Worm (Caenorhabditis elegans) whole organism, L2 larva: Measurements from ENCODE around the gene mrpl-37.

ENCODE experiments used
- C34F6.9 ChIP-seq: fragments of 150-350 bp; optimal IDR thresholded peaks from 2 replicates; lab custom pipeline; 2014; ENCODE audit warnings: missing biosample characterization, missing genetic modification characterization
- Y55F3AM.14 ChIP-seq: fragments of 200-800 bp; sonication (Bioruptor generic); optimal IDR thresholded peaks from 2 replicates; lab custom pipeline; 2018; ENCODE audit warnings: mild to moderate bottlenecking, missing genetic modification characterization, missing compliant biosample characterization
- ZK546.5 ChIP-seq: sonication (generic microtip); optimal IDR thresholded peaks from 2 replicates; lab custom pipeline; 2017; ENCODE audit warnings: missing biosample characterization, missing genetic modification characterization
- alr-1 ChIP-seq: fragments of 150-350 bp; optimal IDR thresholded peaks from 2 replicates; lab custom pipeline; 2014; ENCODE audit warnings: missing biosample characterization, missing genetic modification characterization
- blmp-1 ChIP-seq: sonication (generic microtip); optimal IDR thresholded peaks from 2 replicates; lab custom pipeline; 2017; ENCODE audit warnings: missing genetic modification characterization, mild to moderate bottlenecking, missing compliant biosample characterization, antibody characterized with exemption, moderate library complexity; ENCODE audit not compliant: insufficient read depth
- ceh-82 ChIP-seq: fragments of 150-350 bp; optimal IDR thresholded peaks from 2 replicates; lab custom pipeline; 2014; ENCODE audit warnings: missing biosample characterization, missing genetic modification characterization
- egl-27 ChIP-seq: sonication (generic microtip); optimal IDR thresholded peaks from 3 replicates; lab custom pipeline; 2017; ENCODE audit warnings: missing biosample characterization, missing genetic modification reagents, missing genetic modification characterization
- gmeb-1 ChIP-seq: fragments of 150-350 bp; optimal IDR thresholded peaks from 2 replicates; lab custom pipeline; 2014; ENCODE audit warnings: missing biosample characterization, missing genetic modification characterization
- lin-11 ChIP-seq: fragments of 150-350 bp; sonication (generic microtip); optimal IDR thresholded peaks from 2 replicates; lab custom pipeline; 2014; ENCODE audit warnings: missing biosample characterization, missing genetic modification characterization, inconsistent platforms, mixed read lengths
- lin-13 ChIP-seq: fragments of 150-350 bp; optimal IDR thresholded peaks from 2 replicates; lab custom pipeline; 2014; ENCODE audit warnings: missing biosample characterization, missing genetic modification reagents, missing genetic modification characterization
- lin-39 ChIP-seq: fragments of 150-350 bp; optimal IDR thresholded peaks from 2 replicates; lab custom pipeline; 2014; ENCODE audit warnings: missing biosample characterization, missing genetic modification reagents, missing genetic modification characterization
- lsy-2 ChIP-seq, 2 experiments: fragments of 150-350 bp in 1 of 2; sonication (generic microtip) in 1 of 2; optimal IDR thresholded peaks; 2 replicates each; lab custom pipeline; 2014 to 2017; ENCODE audit warnings: missing biosample characterization in 2 of 2, missing genetic modification characterization in 2 of 2
- mbf-1 ChIP-seq: sonication (generic microtip); optimal IDR thresholded peaks from 2 replicates; lab custom pipeline; 2017; ENCODE audit warnings: missing biosample characterization, missing genetic modification characterization
- nhr-10 ChIP-seq: sonication (generic microtip); optimal IDR thresholded peaks from 2 replicates; lab custom pipeline; 2017; ENCODE audit warnings: missing biosample characterization, missing genetic modification characterization
- nhr-11 ChIP-seq: fragments of 150-350 bp; optimal IDR thresholded peaks from 2 replicates; lab custom pipeline; 2014; ENCODE audit warnings: missing biosample characterization, missing genetic modification characterization
- nhr-129 ChIP-seq: fragments of 150-350 bp; optimal IDR thresholded peaks from 2 replicates; lab custom pipeline; 2014; ENCODE audit warnings: missing biosample characterization, missing genetic modification characterization
- nhr-21 ChIP-seq: fragments of 150-350 bp; optimal IDR thresholded peaks from 2 replicates; lab custom pipeline; 2014; ENCODE audit warnings: missing biosample characterization, missing genetic modification characterization
- nhr-77 ChIP-seq: fragments of 150-350 bp; optimal IDR thresholded peaks from 2 replicates; lab custom pipeline; 2014; ENCODE audit warnings: missing biosample characterization, missing genetic modification characterization
- peb-1 ChIP-seq: fragments of 150-350 bp; optimal IDR thresholded peaks from 2 replicates; lab custom pipeline; 2014; ENCODE audit warnings: missing biosample characterization, missing genetic modification characterization
- sem-4 ChIP-seq: fragments of 150-350 bp; optimal IDR thresholded peaks from 2 replicates; lab custom pipeline; 2014; ENCODE audit warnings: missing biosample characterization, missing genetic modification reagents, missing genetic modification characterization
- skn-1 ChIP-seq: sonication (generic microtip); optimal IDR thresholded peaks from 2 replicates; lab custom pipeline; 2017; ENCODE audit warnings: missing biosample characterization, missing genetic modification characterization
- sma-3 ChIP-seq: sonication (generic microtip); optimal IDR thresholded peaks from 2 replicates; lab custom pipeline; 2016; ENCODE audit warnings: missing genetic modification reagents, missing genetic modification characterization, missing compliant biosample characterization
- sma-9 ChIP-seq, 2 experiments: fragments of 150-350 bp in 1 of 2; sonication (generic microtip) in 1 of 2; optimal IDR thresholded peaks; 2 replicates each; lab custom pipeline; 2014 to 2016; ENCODE audit warnings: missing genetic modification characterization in 2 of 2, mild to moderate bottlenecking in 1 of 2, missing biosample characterization in 1 of 2, missing compliant biosample characterization in 1 of 2, missing genetic modification reagents in 1 of 2, moderate library complexity in 1 of 2
- unc-39 ChIP-seq: fragments of 150-350 bp; optimal IDR thresholded peaks from 2 replicates; lab custom pipeline; 2014; ENCODE audit warnings: missing biosample characterization, missing genetic modification characterization
- unc-55 ChIP-seq: fragments of 150-350 bp; sonication (generic microtip); optimal IDR thresholded peaks from 3 replicates; lab custom pipeline; 2014; ENCODE audit warnings: missing biosample characterization, missing genetic modification reagents, missing genetic modification characterization
- zag-1 ChIP-seq: fragments of 150-350 bp; optimal IDR thresholded peaks from 2 replicates; lab custom pipeline; 2014; ENCODE audit warnings: missing biosample characterization, missing genetic modification characterization
- ztf-1 ChIP-seq: fragments of 200-800 bp; sonication (Bioruptor generic); conservative IDR thresholded peaks from 2 replicates; pipeline ENCODE4 v1.3.6; 2022; ENCODE audit warnings: missing genetic modification characterization, missing compliant biosample characterization
- ztf-4 ChIP-seq: fragments of 150-350 bp; optimal IDR thresholded peaks from 2 replicates; lab custom pipeline; 2014; ENCODE audit warnings: missing biosample characterization, missing genetic modification characterization

mrpl-37 gene

ce11 chrII:13624330-13624729 is 49.5 kb upstream of the mrpl-37 start, which contains the start of gene gst-16:
TSS of gene gst-16 (minus strand) at chrII:13624440.
- TF ChIP-seq zag-1 (tag; lab: Kevin White, UChicago) (no peak), blmp-1 (tag; lab: Kevin White, UChicago) (no peak), sma-9 (GFP tag; optimal IDR thresholded peaks at IDR 0.05; lab: Kevin White, UChicago) (no peak), sma-9 (tag; optimal IDR thresholded peaks at IDR 0.05; lab: Kevin White, UChicago) (no peak), sem-4 (tag; lab: Kevin White, UChicago) (no peak), nhr-21 (tag; lab: Kevin White, UChicago) (no peak), lsy-2 (tag; optimal IDR thresholded peaks at IDR 0.05; lab: Kevin White, UChicago) (no peak), skn-1 (peak; percentile 70)

ce11 chrII:13617808-13618207 is 42.9 kb upstream of the mrpl-37 start, which contains the start of gene gst-12:
TSS of gene gst-12 (minus strand) at chrII:13618061.
- TF ChIP-seq sem-4 (tag; lab: Kevin White, UChicago) (no peak), sma-9 (GFP tag; optimal IDR thresholded peaks at IDR 0.05; lab: Kevin White, UChicago) (peak; percentile 63), sma-9 (tag; optimal IDR thresholded peaks at IDR 0.05; lab: Kevin White, UChicago) (no peak), lin-39 (tag; lab: Kevin White, UChicago) (no peak), nhr-21 (tag; lab: Kevin White, UChicago) (peak; percentile 61)

- TF ChIP-seq mbf-1 (tag; lab: Kevin White, UChicago) (no peak), peb-1 (tag; lab: Kevin White, UChicago) (no peak), ceh-82 (tag; lab: Kevin White, UChicago) (no peak), nhr-129 (no peak), skn-1 (no peak), Y55F3AM.14 (no peak), ztf-1 (GFP tag; lab: Robert Waterston, UW) (no peak), lin-11 (tag; lab: Kevin White, UChicago) (no peak), unc-39 (tag; lab: Kevin White, UChicago) (no peak), nhr-77 (tag; lab: Kevin White, UChicago) (no peak), sma-9 (GFP tag; optimal IDR thresholded peaks at IDR 0.05; lab: Kevin White, UChicago) (no peak), sma-9 (tag; optimal IDR thresholded peaks at IDR 0.05; lab: Kevin White, UChicago) (no peak)
These were observed 41.1 kb upstream of the mrpl-37 start, which contains the start of gene gst-14 for ce11 chrII:13616000-13616399. TSS of gene gst-14 (minus strand) at chrII:13616100.

ce11 chrII:13614516-13614915 is 39.6 kb upstream of the mrpl-37 start:
- TF ChIP-seq ZK546.5 (tag; lab: Kevin White, UChicago) (no peak), gmeb-1 (tag; lab: Kevin White, UChicago) (no peak)

ce11 chrII:13613096-13613495 is 38.2 kb upstream of the mrpl-37 start, which contains the start of gene gst-15:
TSS of gene gst-15 (minus strand) at chrII:13613196.
- TF ChIP-seq lin-13 (GFP tag; lab: Kevin White, UChicago) (no peak), nhr-10 (tag; lab: Kevin White, UChicago) (no peak), ztf-1 (GFP tag; lab: Robert Waterston, UW) (no peak), sma-9 (GFP tag; optimal IDR thresholded peaks at IDR 0.05; lab: Kevin White, UChicago) (no peak), sma-9 (tag; optimal IDR thresholded peaks at IDR 0.05; lab: Kevin White, UChicago) (no peak), ztf-4 (no peak), sma-3 (GFP tag; lab: Kevin White, UChicago) (no peak), nhr-11 (tag; lab: Kevin White, UChicago) (no peak), lsy-2 (tag; optimal IDR thresholded peaks at IDR 0.05; lab: Kevin White, UChicago) (no peak), peb-1 (tag; lab: Kevin White, UChicago) (no peak), Y55F3AM.14 (no peak), ZK546.5 (tag; lab: Kevin White, UChicago) (no peak), C34F6.9 (tag; lab: Kevin White, UChicago) (no peak), nhr-129 (no peak)

- TF ChIP-seq egl-27 (tag; lab: Kevin White, UChicago) (no peak), C34F6.9 (tag; lab: Kevin White, UChicago) (peak; percentile 65), unc-55 (peak; percentile 0), alr-1 (tag; lab: Kevin White, UChicago) (no peak)
These were observed 36.3 kb upstream of the mrpl-37 start, which contains the start of gene gst-24 for ce11 chrII:13611186-13611585. TSS of gene gst-24 (minus strand) at chrII:13611366.
